Fruit fly (Drosophila melanogaster): ENCODE results near the gene nmd.
A peak's percentile ranks its signal among the peaks of the same experiment; 100 is the strongest.

Gene nmd

dm6 chr2L:10269854-10270253 lies 33.9 kb downstream of the nmd start, which contains the start of gene Mulk:
Gene Mulk (plus strand): TSS chr2L:10270051.
- TF ChIP-seq Pdp1 (GFP tag; optimal IDR thresholded peaks at IDR 0.05) (peak in 1 of 2 experiments; percentile 81), CrebB (tag; optimal IDR thresholded peaks at IDR 0.05) (no peak), Ptx1 (GFP tag; IDR thresholded peaks at IDR 0.05) (no peak), Dll (GFP tag; IDR thresholded peaks at IDR 0.05; ENCODE audit: partially characterized antibody) (0 out of 4 replicates have a peak, but pooled peaks have one; percentile 29), gfzf (GFP tag; optimal IDR thresholded peaks at IDR 0.05) (peak; percentile 9), CG34422 (GFP tag; IDR thresholded peaks at IDR 0.05) (0 out of 3 replicates have a peak, but pooled peaks have one; percentile 11), CG8924 (tag; optimal IDR thresholded peaks at IDR 0.05) (no peak), MBD-R2 (GFP tag; IDR thresholded peaks at IDR 0.05) (peak; percentile 76), pzg (GFP tag; optimal IDR thresholded peaks at IDR 0.05) (peak; percentile 31), eve (GFP tag; optimal IDR thresholded peaks at IDR 0.05) (peak in 1 of 2 experiments; percentile 40), CG4617 (GFP tag; optimal IDR thresholded peaks at IDR 0.05; ENCODE audit: borderline replicate concordance) (peak; percentile 5), aop (GFP tag; IDR thresholded peaks at IDR 0.05) (no peak), hbn (GFP tag; IDR thresholded peaks at IDR 0.05; ENCODE audit: partially characterized antibody) (peak; percentile 36; the same call in 1 of the 2 replicates), dm (GFP tag; optimal IDR thresholded peaks at IDR 0.05) (peak; percentile 19), CG1603 (tag; optimal IDR thresholded peaks at IDR 0.05) (peak; percentile 95), CG7928 (GFP tag; optimal IDR thresholded peaks at IDR 0.05) (no peak), row (GFP tag; IDR thresholded peaks at IDR 0.05) (peak; percentile 14; the same call in 1 of the 3 replicates), HmgZ (tag; optimal IDR thresholded peaks at IDR 0.05) (peak; percentile 10), pfk (GFP tag; optimal IDR thresholded peaks at IDR 0.05) (peak; percentile 91), CG30020 (tag; optimal IDR thresholded peaks at IDR 0.05) (peak; percentile 90), CG7987 (GFP tag; optimal IDR thresholded peaks at IDR 0.05) (no peak), CG5180 (GFP tag; optimal IDR thresholded peaks at IDR 0.05) (peak; percentile 40), cg (GFP tag; optimal IDR thresholded peaks at IDR 0.05) (peak; percentile 72), MESR4 (GFP tag; optimal IDR thresholded peaks at IDR 0.05) (peak; percentile 23), crp (GFP tag; optimal IDR thresholded peaks at IDR 0.05) (peak; percentile 0 to 84), stwl (tag; optimal IDR thresholded peaks at IDR 0.05) (peak; percentile 36), YL-1 (GFP tag; optimal IDR thresholded peaks at IDR 0.05) (peak; percentile 29), wek (GFP tag; optimal IDR thresholded peaks at IDR 0.05) (peak; percentile 98)

DNA sequence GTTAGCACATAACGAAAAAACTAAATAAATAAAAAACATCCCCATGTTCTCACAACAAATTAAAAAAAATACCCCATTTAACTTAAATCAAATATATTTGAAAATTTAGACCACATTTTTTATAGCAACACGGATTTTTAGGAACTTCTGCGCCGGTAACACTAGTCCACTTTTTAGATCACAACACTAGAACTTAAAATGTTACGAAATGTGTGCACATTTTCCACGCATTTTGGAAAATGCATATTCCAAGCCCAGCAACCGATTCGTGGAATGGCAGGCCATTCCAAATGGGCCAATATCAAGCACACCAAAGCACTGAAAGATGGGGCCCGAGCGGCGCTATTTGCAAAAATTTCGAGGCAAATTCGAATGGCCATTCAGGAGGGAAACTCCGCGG lies 35.1 kb downstream of the nmd start, which contains the start of gene CG4957:
TSS of gene CG4957 (plus strand) at position 185 of the 400 bp plus-strand sequence.
- TF ChIP-seq MBD-R2 (GFP tag; IDR thresholded peaks at IDR 0.05) (peak; percentile 52), chinmo (GFP tag; IDR thresholded peaks at IDR 0.05; ENCODE audit: partially characterized antibody) (0 out of 4 replicates have a peak, but pooled peaks have one; percentile 25), Pdp1 (GFP tag; optimal IDR thresholded peaks at IDR 0.05) (peak in 1 of 2 experiments; percentile 78), salm (tag; optimal IDR thresholded peaks at IDR 0.05) (no peak), gsb-n (tag; optimal IDR thresholded peaks at IDR 0.05) (no peak), CG34224 (GFP tag; IDR thresholded peaks at IDR 0.05; ENCODE audit: partially characterized antibody) (0 out of 3 replicates have a peak, but pooled peaks have one; percentile 14), CG8089 (GFP tag; optimal IDR thresholded peaks at IDR 0.05) (no peak), gfzf (GFP tag; optimal IDR thresholded peaks at IDR 0.05) (peak; percentile 70), Ets97D (GFP tag; optimal IDR thresholded peaks at IDR 0.05) (peak; percentile 14), sd (tag; optimal IDR thresholded peaks at IDR 0.05) (peak; percentile 79), CG12155 (GFP tag; optimal IDR thresholded peaks at IDR 0.05) (no peak), CG9797 (GFP tag; optimal IDR thresholded peaks at IDR 0.05) (peak; percentile 30), nerfin-1 (tag; optimal IDR thresholded peaks at IDR 0.05) (peak; percentile 9), shn (GFP tag; optimal IDR thresholded peaks at IDR 0.05) (no peak), pzg (GFP tag; optimal IDR thresholded peaks at IDR 0.05) (peak; percentile 33), Dp (GFP tag; optimal IDR thresholded peaks at IDR 0.05) (peak; percentile 18), stwl (tag; optimal IDR thresholded peaks at IDR 0.05) (peak; percentile 30), CG13775 (GFP tag; optimal IDR thresholded peaks at IDR 0.05) (no peak), E2f2 (GFP tag; IDR thresholded peaks at IDR 0.05) (peak; percentile 46), sens (GFP tag) (peak; percentile 53)
